Fruit fly (Drosophila melanogaster) whole organism, wandering third instar larva: ENCODE data around the gene Gprk2.

Experiments
- CrebA ChIP-seq: fragments of 200-800 bp; sonication (Bioruptor generic); optimal IDR thresholded peaks from 2 replicates; lab custom pipeline; 2016; ENCODE audit warnings: missing biosample characterization, mild to moderate bottlenecking, missing genetic modification characterization, borderline replicate concordance
- Dfd ChIP-seq: fragments of >200 bp; optimal IDR thresholded peaks from 2 replicates; lab custom pipeline; 2017; ENCODE audit warnings: missing biosample characterization, missing genetic modification characterization
- GATAd ChIP-seq: sonication (Bioruptor generic); optimal IDR thresholded peaks from 2 replicates; lab custom pipeline; 2016; ENCODE audit warnings: missing biosample characterization, missing genetic modification characterization
- Hr83 ChIP-seq: fragments of 200-300 bp; sonication (Bioruptor generic); optimal IDR thresholded peaks from 2 replicates; lab custom pipeline; 2016; ENCODE audit warnings: missing biosample characterization, mild to moderate bottlenecking, missing genetic modification characterization, moderate library complexity; ENCODE audit not compliant: poor library complexity, severe bottlenecking
- Jra ChIP-seq: sonication (Bioruptor generic); optimal IDR thresholded peaks from 2 replicates; lab custom pipeline; 2016; ENCODE audit warnings: missing biosample characterization, missing genetic modification characterization
- Myc ChIP-seq: fragments of >200 bp; optimal IDR thresholded peaks from 2 replicates; lab custom pipeline; 2017
- OdsH ChIP-seq: fragments of 200-800 bp; sonication (Bioruptor generic); optimal IDR thresholded peaks from 2 replicates; lab custom pipeline; 2016; ENCODE audit warnings: missing biosample characterization, mild to moderate bottlenecking, missing genetic modification characterization
- Vsx2 ChIP-seq: fragments of 200-300, 225-300 bp; sonication (Bioruptor generic); optimal IDR thresholded peaks from 2 replicates; lab custom pipeline; 2018; ENCODE audit warnings: missing biosample characterization, missing genetic modification characterization; ENCODE audit not compliant: partially characterized antibody
- pan ChIP-seq: fragments of >200 bp; optimal IDR thresholded peaks from 2 replicates; lab custom pipeline; 2017
- woc ChIP-seq: sonication (Bioruptor generic); optimal IDR thresholded peaks from 2 replicates; lab custom pipeline; 2016; ENCODE audit warnings: missing biosample characterization, mild to moderate bottlenecking, missing genetic modification characterization

DNA sequence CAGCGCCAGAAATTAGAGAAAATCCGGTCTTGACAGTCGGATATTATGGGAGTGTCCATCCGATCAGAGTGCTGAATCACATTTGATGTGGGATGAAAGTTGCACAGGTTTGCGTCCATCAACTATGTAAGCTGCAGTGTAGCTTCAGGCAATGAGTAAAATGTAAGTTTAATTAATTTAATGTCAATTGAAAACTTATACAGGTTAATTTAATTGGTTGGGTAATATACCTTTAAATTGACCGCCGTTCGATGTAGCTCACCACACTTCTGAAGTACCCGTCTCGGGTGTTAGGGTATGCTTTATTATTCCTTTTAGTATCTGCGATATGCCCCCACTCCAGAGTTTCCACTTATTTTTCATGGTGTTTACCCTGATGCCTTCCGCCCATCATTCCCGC is 19.4 kb downstream of the Gprk2 start:
- TF ChIP-seq GATAd (GFP tag; lab: Kevin White, UChicago) (no peak), Dfd (GFP tag; lab: Kevin White, UChicago) (no peak), OdsH (GFP tag; lab: Kevin White, UChicago) (peak; percentile 9), pan (lab: Kevin White, UChicago) (no peak), Vsx2 (no peak), CrebA (GFP tag; lab: Kevin White, UChicago) (no peak), Hr83 (GFP tag; lab: Kevin White, UChicago) (no peak), woc (GFP tag; lab: Kevin White, UChicago) (no peak), Jra (no peak), Myc (no peak)
